Fruit fly (Drosophila melanogaster): ENCODE results near the gene CG3386.

The CG3386 gene

DNA sequence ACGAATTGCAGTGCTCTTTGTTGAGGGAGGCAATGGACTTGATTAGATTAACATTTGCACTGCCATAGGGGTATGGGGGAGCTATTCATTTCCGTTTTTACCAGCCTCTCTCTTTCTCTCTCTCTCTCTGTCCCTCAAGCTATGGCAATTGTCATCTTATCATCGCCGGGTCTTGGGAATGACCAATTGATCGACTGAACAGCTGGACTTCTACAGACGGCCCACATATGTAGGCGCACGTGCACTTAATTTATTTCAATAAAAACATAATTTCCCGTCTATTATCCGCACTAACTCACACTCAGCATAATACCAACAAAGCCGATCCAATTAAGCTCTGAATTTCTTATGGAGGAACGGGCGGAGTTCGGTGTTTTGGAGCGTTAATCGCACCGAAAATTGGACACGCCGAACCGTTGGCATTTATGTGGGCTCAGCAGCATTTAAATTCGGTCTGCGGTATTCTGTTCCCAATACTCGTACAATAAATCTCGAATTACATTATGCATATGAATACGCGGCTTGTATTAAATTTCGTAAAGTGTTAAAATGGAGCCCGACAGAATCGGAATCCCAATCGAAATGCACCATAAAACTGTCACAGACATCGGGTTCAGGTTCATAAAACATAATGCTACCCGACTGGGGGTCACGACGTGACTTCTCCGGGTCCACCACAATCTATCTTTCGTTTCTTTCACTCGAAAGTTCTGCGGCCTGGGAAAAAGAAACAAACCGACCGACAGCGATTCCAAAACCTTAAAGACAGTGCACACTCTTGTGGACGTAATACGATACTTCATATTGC is 41.6 kb upstream of the CG3386 start (continued):
- TF ChIP-seq CG10543 (GFP tag; optimal IDR thresholded peaks at IDR 0.05): no peak

- TF ChIP-seq CG14441 (GFP tag; IDR thresholded peaks at IDR 0.05): peak; percentile 71
- TF ChIP-seq Lim3 (GFP tag; IDR thresholded peaks at IDR 0.05): no peak
- TF ChIP-seq esg (GFP tag; conservative IDR thresholded peaks at IDR 0.05): peak; percentile 22; the same call in 1 of the 2 replicates
- no peak for TF ChIP-seq CG3995 (GFP tag; optimal IDR thresholded peaks at IDR 0.05)
- TF ChIP-seq sisA (GFP tag; IDR thresholded peaks at IDR 0.05): peak; percentile 62
- no peak for TF ChIP-seq CG7271 (tag; optimal IDR thresholded peaks at IDR 0.05)
- no peak for TF ChIP-seq Nf-YC (tag; optimal IDR thresholded peaks at IDR 0.05)
- TF ChIP-seq CG10366 (GFP tag; IDR thresholded peaks at IDR 0.05): peak; percentile 55
- peak; percentile 32; the same call in 1 of the 3 replicates for TF ChIP-seq Mrtf (GFP tag; IDR thresholded peaks at IDR 0.05)
- TF ChIP-seq hth (optimal IDR thresholded peaks at IDR 0.05): no peak
- no peak for TF ChIP-seq gfzf (GFP tag; optimal IDR thresholded peaks at IDR 0.05)
- TF ChIP-seq CG6689 (GFP tag; IDR thresholded peaks at IDR 0.05): 0 out of 2 replicates have a peak, but pooled peaks have one; percentile 33
- TF ChIP-seq chm (GFP tag; IDR thresholded peaks at IDR 0.05): peak; percentile 60
- no peak for TF ChIP-seq CG8290 (GFP tag; optimal IDR thresholded peaks at IDR 0.05)
- peak in 1 of 2 experiments; percentile 62 for TF ChIP-seq CG8290 (tag; optimal IDR thresholded peaks at IDR 0.05)
- TF ChIP-seq CG11695 (GFP tag; IDR thresholded peaks at IDR 0.05): no peak
- TF ChIP-seq CG12299 (tag; optimal IDR thresholded peaks at IDR 0.05): no peak
- no peak for TF ChIP-seq gcm (GFP tag; optimal IDR thresholded peaks at IDR 0.05)
- TF ChIP-seq Atf6 (GFP tag; IDR thresholded peaks at IDR 0.05): peak; percentile 42; the same call in 1 of the 2 replicates
- TF ChIP-seq NC2α (GFP tag; optimal IDR thresholded peaks at IDR 0.05): no peak
- TF ChIP-seq prd (optimal IDR thresholded peaks at IDR 0.05): no peak
- TF ChIP-seq prd (GFP tag; IDR thresholded peaks at IDR 0.05): peak; percentile 56
- TF ChIP-seq pita (GFP tag; optimal IDR thresholded peaks at IDR 0.05): no peak
- no peak for TF ChIP-seq Oaz (GFP tag; IDR thresholded peaks at IDR 0.05)
- peak; percentile 50 for TF ChIP-seq Ada2b (GFP tag; IDR thresholded peaks at IDR 0.05)
- 0 out of 3 replicates have a peak, but pooled peaks have one; percentile 34 for TF ChIP-seq CG2199 (GFP tag; IDR thresholded peaks at IDR 0.05)
- no peak for TF ChIP-seq HLH4C (GFP tag; IDR thresholded peaks at IDR 0.05; ENCODE audit: partially characterized antibody)
- TF ChIP-seq Elba2 (GFP tag; optimal IDR thresholded peaks at IDR 0.05): no peak
- no peak for TF ChIP-seq hkb (optimal IDR thresholded peaks at IDR 0.05)
- peak; percentile 41; the same call in 1 of the 2 replicates for TF ChIP-seq hkb (GFP tag; IDR thresholded peaks at IDR 0.05)
- no peak for TF ChIP-seq Vsx1 (GFP tag; optimal IDR thresholded peaks at IDR 0.05)
- TF ChIP-seq ato (GFP tag; IDR thresholded peaks at IDR 0.05; ENCODE audit: partially characterized antibody): no peak
- no peak for TF ChIP-seq NfI (GFP tag; optimal IDR thresholded peaks at IDR 0.05)
- peak; percentile 34; the same call in 1 of the 2 replicates for TF ChIP-seq CG3847 (GFP tag; IDR thresholded peaks at IDR 0.05)
- peak; percentile 39 for TF ChIP-seq CG15269 (tag; optimal IDR thresholded peaks at IDR 0.05)
- no peak for TF ChIP-seq abd-A (tag; optimal IDR thresholded peaks at IDR 0.05)
- TF ChIP-seq CG4820 (GFP tag; optimal IDR thresholded peaks at IDR 0.05): peak; percentile 5
- TF ChIP-seq CG12219 (GFP tag; optimal IDR thresholded peaks at IDR 0.05): no peak
- 0 out of 2 replicates have a peak, but pooled peaks have one; percentile 19 for TF ChIP-seq al (GFP tag; IDR thresholded peaks at IDR 0.05)
- TF ChIP-seq sens-2 (GFP tag; IDR thresholded peaks at IDR 0.05): 0 out of 2 replicates have a peak, but pooled peaks have one; percentile 13
- TF ChIP-seq zen (tag; optimal IDR thresholded peaks at IDR 0.05): no peak
- TF ChIP-seq CG17568 (GFP tag; optimal IDR thresholded peaks at IDR 0.05): no peak
- TF ChIP-seq CG6791 (GFP tag; IDR thresholded peaks at IDR 0.05; ENCODE audit: partially characterized antibody): no peak
- TF ChIP-seq ttk (GFP tag; IDR thresholded peaks at IDR 0.05): peak; percentile 65
- TF ChIP-seq tgo (GFP tag; IDR thresholded peaks at IDR 0.05): peak; percentile 55
- TF ChIP-seq Oli (tag; optimal IDR thresholded peaks at IDR 0.05): peak; percentile 38
- peak; percentile 54; the same call in 3 of the 4 replicates for TF ChIP-seq Gug (GFP tag; IDR thresholded peaks at IDR 0.05)
- no peak for TF ChIP-seq danr (GFP tag; IDR thresholded peaks at IDR 0.05)
These were observed 40.1 kb upstream of the CG3386 start for dm6 chr3L:722386-722785.
